Fruit fly (Drosophila melanogaster) whole organism, pupa: ENCODE data around the gene Ca-Ma2d.

Experiments used
- CG10348 ChIP-seq: fragments of 200-800 bp; sonication (Bioruptor generic); IDR thresholded peaks from 2 replicates; pipeline ENCODE4 v1.3.6; 2022; ENCODE audit warnings: missing biosample characterization, missing genetic modification characterization
- CG12605 ChIP-seq: fragments of 200-800 bp; sonication (Bioruptor generic); IDR thresholded peaks from 2 replicates; pipeline ENCODE4 v1.3.6; 2022; ENCODE audit warnings: missing biosample characterization, missing genetic modification characterization
- CG13204 ChIP-seq: fragments of 200-800 bp; sonication (Bioruptor generic); optimal IDR thresholded peaks from 2 replicates; lab custom pipeline; 2018; ENCODE audit warnings: missing biosample characterization, mild to moderate bottlenecking, missing genetic modification characterization, moderate library complexity
- CG14655 ChIP-seq: fragments of 200-800 bp; sonication (Bioruptor generic); optimal IDR thresholded peaks from 3 replicates; lab custom pipeline; 2017; ENCODE audit warnings: mild to moderate bottlenecking, missing biosample characterization, missing genetic modification reagents, missing genetic modification characterization
- CG15710 ChIP-seq: fragments of 200-800 bp; sonication (Bioruptor generic); optimal IDR thresholded peaks from 2 replicates; lab custom pipeline; 2018; ENCODE audit warnings: missing biosample characterization, mild to moderate bottlenecking, missing genetic modification characterization, moderate library complexity
- CG17806 ChIP-seq: fragments of 200-800 bp; sonication (Bioruptor generic); optimal IDR thresholded peaks from 2 replicates; lab custom pipeline; 2018; ENCODE audit warnings: missing biosample characterization, mild to moderate bottlenecking, missing genetic modification characterization, moderate library complexity
- CG32121 ChIP-seq: fragments of 200-800 bp; sonication (Bioruptor generic); IDR thresholded peaks from 2 replicates; pipeline ENCODE4 v1.3.6; 2022; ENCODE audit warnings: missing biosample characterization, missing genetic modification characterization
- CG34367 ChIP-seq: fragments of 200-800 bp; sonication (Bioruptor generic); optimal IDR thresholded peaks from 2 replicates; lab custom pipeline; 2018; ENCODE audit warnings: missing biosample characterization, mild to moderate bottlenecking, missing genetic modification characterization
- CG4496 ChIP-seq: fragments of 200-800 bp; sonication (Bioruptor generic); IDR thresholded peaks from 3 replicates; pipeline ENCODE4 v1.3.6; 2022; ENCODE audit warnings: missing biosample characterization, missing genetic modification characterization
- CG8159 ChIP-seq: fragments of 200-800 bp; sonication (Bioruptor generic); optimal IDR thresholded peaks from 3 replicates; lab custom pipeline; 2018; ENCODE audit warnings: missing biosample characterization, mild to moderate bottlenecking, missing genetic modification characterization, moderate library complexity
- CG8301 ChIP-seq: fragments of 200-800 bp; sonication (Bioruptor generic); optimal IDR thresholded peaks from 2 replicates; lab custom pipeline; 2018; ENCODE audit warnings: missing biosample characterization, mild to moderate bottlenecking, missing genetic modification characterization
- CG9948 ChIP-seq: fragments of 200-800 bp; sonication (Bioruptor generic); optimal IDR thresholded peaks from 2 replicates; lab custom pipeline; 2018; ENCODE audit warnings: missing biosample characterization, mild to moderate bottlenecking, missing genetic modification characterization, moderate library complexity
- D1 ChIP-seq: fragments of 200-800 bp; sonication (Bioruptor generic); optimal IDR thresholded peaks from 2 replicates; lab custom pipeline; 2018; ENCODE audit warnings: missing biosample characterization, mild to moderate bottlenecking, missing genetic modification characterization, moderate library complexity
- EcR ChIP-seq: fragments of 200-800 bp; sonication (Bioruptor generic); optimal IDR thresholded peaks from 3 replicates; lab custom pipeline; 2019; ENCODE audit warnings: missing biosample characterization, missing genetic modification characterization, mild to moderate bottlenecking, moderate library complexity, missing genetic modification reagents
- Ets98B ChIP-seq: fragments of 200-800 bp; sonication (Bioruptor generic); IDR thresholded peaks from 2 replicates; pipeline ENCODE4 v1.3.6; 2022; ENCODE audit warnings: missing biosample characterization, missing genetic modification characterization
- Pif1A ChIP-seq: fragments of 200-800 bp; sonication (Bioruptor generic); optimal IDR thresholded peaks from 3 replicates; lab custom pipeline; 2016; ENCODE audit warnings: missing biosample characterization, missing genetic modification characterization
- Pif1B ChIP-seq: fragments of 200-800 bp; sonication (Bioruptor generic); optimal IDR thresholded peaks from 3 replicates; lab custom pipeline; 2016; ENCODE audit warnings: missing biosample characterization, missing genetic modification characterization
- Snoo ChIP-seq: fragments of 200-800 bp; sonication (Bioruptor generic); optimal IDR thresholded peaks from 3 replicates; lab custom pipeline; 2017; ENCODE audit warnings: missing biosample characterization, mild to moderate bottlenecking, missing genetic modification characterization, inconsistent platforms
- fd96Ca ChIP-seq: fragments of 200-800 bp; sonication (Bioruptor generic); IDR thresholded peaks from 3 replicates; pipeline ENCODE4 v1.3.6; 2022; ENCODE audit warnings: missing biosample characterization, missing genetic modification characterization
- gl ChIP-seq: fragments of 200-800 bp; sonication (Bioruptor generic); optimal IDR thresholded peaks from 2 replicates; lab custom pipeline; 2018; ENCODE audit warnings: missing biosample characterization, mild to moderate bottlenecking, missing genetic modification characterization
- rn ChIP-seq: fragments of 200-800 bp; sonication (Bioruptor generic); IDR thresholded peaks from 2 replicates; pipeline ENCODE4 v1.3.6; 2022; ENCODE audit warnings: missing biosample characterization, missing genetic modification characterization

The Ca-Ma2d gene

DNA sequence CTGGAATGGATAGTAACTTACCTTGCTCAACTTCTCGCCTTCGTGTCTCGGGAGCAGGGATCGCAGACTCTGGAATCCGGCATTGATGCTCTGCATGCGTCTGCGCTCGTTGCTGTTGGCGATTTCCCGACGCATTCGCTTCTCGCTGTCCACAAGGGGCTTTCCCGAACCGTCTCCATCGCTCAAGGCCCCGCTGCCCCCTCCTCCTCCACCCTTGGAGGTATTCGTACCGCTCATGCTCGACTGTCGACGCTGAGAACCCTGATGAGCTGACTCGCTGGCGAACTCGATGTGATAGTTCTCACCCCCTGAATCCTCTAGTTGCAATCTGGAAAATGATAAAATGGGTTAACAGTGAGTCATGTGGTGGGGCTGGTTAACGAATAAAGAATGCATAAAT lies 47.6 kb downstream of the Ca-Ma2d start:
- TF ChIP-seq rn (GFP tag; lab: Robert Waterston, UW), result no peak
- TF ChIP-seq CG4496 (GFP tag; lab: Robert Waterston, UW), result 0 out of 3 replicates have a peak, but pooled peaks have one; percentile 39
- TF ChIP-seq Ets98B, result no peak
- TF ChIP-seq CG13204, result peak; percentile 80

DNA sequence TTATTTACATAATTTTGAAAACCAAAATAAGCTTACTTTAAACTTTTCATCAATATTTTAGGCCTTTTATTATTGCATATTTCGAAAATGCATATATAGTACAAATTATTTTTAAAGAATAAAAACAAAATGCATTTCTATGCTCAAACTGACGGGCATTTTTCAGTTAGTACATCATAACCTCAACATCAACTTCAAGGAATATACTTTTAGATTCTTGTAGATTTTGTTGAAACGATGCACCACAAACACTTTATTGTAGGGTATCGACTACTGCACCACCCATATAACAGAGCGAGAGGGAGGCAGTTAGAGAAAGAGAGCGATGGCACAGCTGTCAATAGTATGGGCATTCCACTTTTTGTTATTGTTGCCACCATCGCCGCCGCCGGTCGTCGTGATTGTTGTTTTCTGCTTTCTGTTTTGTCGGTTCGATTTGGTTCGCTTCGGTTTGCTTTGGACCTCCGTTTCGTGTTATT lies 48.5 kb downstream of the Ca-Ma2d start:
- TF ChIP-seq CG4496 (GFP tag; lab: Robert Waterston, UW), result peak; percentile 88
- peak; percentile 67 for TF ChIP-seq CG12605 (GFP tag; lab: Robert Waterston, UW)
- peak; percentile 88 for TF ChIP-seq Pif1A (GFP tag; lab: Kevin White, UChicago)
- peak; percentile 80 for TF ChIP-seq Pif1B (GFP tag; lab: Kevin White, UChicago)
- peak; percentile 41 for TF ChIP-seq CG13204
- peak; percentile 40; the same call in 1 of the 3 replicates for TF ChIP-seq fd96Ca (GFP tag; lab: Robert Waterston, UW)
- TF ChIP-seq CG8301 (tag; lab: Kevin White, UChicago), result peak; percentile 94
- peak; percentile 85 for TF ChIP-seq CG34367
- TF ChIP-seq CG14655, result peak; percentile 95
- TF ChIP-seq Ets98B, result peak; percentile 73
- peak; percentile 86 for TF ChIP-seq CG15710 (tag; lab: Kevin White, UChicago)
- TF ChIP-seq D1 (tag; lab: Kevin White, UChicago), result peak; percentile 92
- peak; percentile 70; the same call in 1 of the 2 replicates for TF ChIP-seq CG10348 (GFP tag; lab: Robert Waterston, UW)
- peak; percentile 89 for TF ChIP-seq CG17806 (tag; lab: Kevin White, UChicago)
- TF ChIP-seq CG9948 (tag; lab: Kevin White, UChicago), result peak; percentile 92
- peak; percentile 86 for TF ChIP-seq CG32121 (GFP tag; lab: Robert Waterston, UW)
- TF ChIP-seq gl (tag; lab: Kevin White, UChicago), result peak; percentile 57
- peak; percentile 67 for TF ChIP-seq Snoo (tag; lab: Kevin White, UChicago)
- TF ChIP-seq CG8159 (tag; lab: Kevin White, UChicago), result peak; percentile 86
- no peak for TF ChIP-seq EcR (GFP tag; lab: Kevin White, UChicago)
- peak; percentile 62 for TF ChIP-seq rn (GFP tag; lab: Robert Waterston, UW)

DNA sequence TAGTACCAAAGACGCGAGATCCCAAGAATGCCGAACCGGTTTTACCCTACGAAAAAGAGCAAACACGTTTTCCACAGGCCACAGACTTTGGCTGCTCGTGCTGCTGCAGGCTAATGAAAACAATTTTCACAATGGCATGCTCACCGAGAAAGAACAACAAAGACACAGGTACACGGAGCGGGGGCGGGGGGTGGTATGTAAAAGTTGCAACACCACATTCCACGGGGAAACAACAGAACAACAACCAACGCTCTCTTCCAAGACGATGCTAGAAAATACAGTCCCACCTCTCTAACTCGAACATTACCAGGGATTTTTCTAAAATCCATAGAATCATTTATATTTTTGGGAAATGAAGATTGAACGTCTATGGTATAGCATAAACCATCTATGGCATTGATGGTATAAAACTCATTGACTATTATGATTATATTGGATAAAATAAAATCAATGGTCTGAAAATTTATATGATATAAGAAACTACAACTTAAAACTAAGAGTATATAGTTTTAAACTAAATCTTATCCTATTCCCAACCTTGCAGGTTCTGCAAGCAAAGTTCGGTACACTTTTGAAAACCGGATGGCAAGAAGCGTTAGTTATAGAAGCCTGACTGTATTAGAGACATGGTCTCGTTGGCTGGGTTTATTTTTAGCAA lies 50.3 kb downstream of the Ca-Ma2d start:
- peak; percentile 50 for TF ChIP-seq CG17806 (tag; lab: Kevin White, UChicago)
- peak; percentile 54 for TF ChIP-seq CG8159 (tag; lab: Kevin White, UChicago)
- peak; percentile 74 for TF ChIP-seq CG8301 (tag; lab: Kevin White, UChicago)
- peak; percentile 22; the same call in 1 of the 2 replicates for TF ChIP-seq Ets98B
- TF ChIP-seq CG9948 (tag; lab: Kevin White, UChicago), result peak; percentile 61
- TF ChIP-seq Pif1B (GFP tag; lab: Kevin White, UChicago), result peak; percentile 4
- TF ChIP-seq CG12605 (GFP tag; lab: Robert Waterston, UW), result no peak
- TF ChIP-seq CG34367, result peak; percentile 28
- TF ChIP-seq CG13204, result no peak
- TF ChIP-seq fd96Ca (GFP tag; lab: Robert Waterston, UW), result no peak
- no peak for TF ChIP-seq rn (GFP tag; lab: Robert Waterston, UW)
- no peak for TF ChIP-seq Pif1A (GFP tag; lab: Kevin White, UChicago)
- TF ChIP-seq EcR (GFP tag; lab: Kevin White, UChicago), result no peak
- no peak for TF ChIP-seq CG10348 (GFP tag; lab: Robert Waterston, UW)
- TF ChIP-seq gl (tag; lab: Kevin White, UChicago), result no peak
- no peak for TF ChIP-seq Snoo (tag; lab: Kevin White, UChicago)
- peak; percentile 12 for TF ChIP-seq CG15710 (tag; lab: Kevin White, UChicago)
- no peak for TF ChIP-seq D1 (tag; lab: Kevin White, UChicago)
- peak; percentile 60; the same call in 2 of the 3 replicates for TF ChIP-seq CG4496 (GFP tag; lab: Robert Waterston, UW)
- TF ChIP-seq CG14655, result peak; percentile 81
- TF ChIP-seq CG32121 (GFP tag; lab: Robert Waterston, UW), result no peak

DNA sequence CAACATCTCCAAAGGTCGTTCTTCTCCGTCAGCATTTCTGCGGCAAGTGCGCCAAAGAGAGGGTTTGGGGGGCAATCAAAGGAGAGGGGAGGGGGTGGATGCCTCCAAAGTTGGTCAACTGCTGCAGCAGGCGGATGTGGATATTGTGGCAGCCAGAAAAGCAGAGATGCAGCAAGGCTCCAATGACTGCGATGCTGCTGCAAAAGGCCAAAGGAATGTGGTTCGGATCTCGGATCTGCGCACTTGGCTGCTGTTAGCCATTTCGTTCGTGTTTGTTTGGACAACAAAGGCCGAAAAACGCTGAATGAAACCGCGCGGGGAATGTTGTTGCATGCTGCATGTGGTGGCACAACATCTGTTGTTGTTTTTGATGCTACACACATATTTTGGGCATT lies 50.8 kb downstream of the Ca-Ma2d start:
- TF ChIP-seq CG14655, result no peak
- TF ChIP-seq rn (GFP tag; lab: Robert Waterston, UW), result no peak
- no peak for TF ChIP-seq CG9948 (tag; lab: Kevin White, UChicago)
- TF ChIP-seq CG13204, result no peak
- TF ChIP-seq D1 (tag; lab: Kevin White, UChicago), result no peak
- 0 out of 3 replicates have a peak, but pooled peaks have one; percentile 20 for TF ChIP-seq CG4496 (GFP tag; lab: Robert Waterston, UW)
- TF ChIP-seq CG8301 (tag; lab: Kevin White, UChicago), result no peak
- 0 out of 2 replicates have a peak, but pooled peaks have one; percentile 2 for TF ChIP-seq Ets98B
- no peak for TF ChIP-seq CG32121 (GFP tag; lab: Robert Waterston, UW)
- no peak for TF ChIP-seq CG15710 (tag; lab: Kevin White, UChicago)
- no peak for TF ChIP-seq CG10348 (GFP tag; lab: Robert Waterston, UW)
- TF ChIP-seq CG12605 (GFP tag; lab: Robert Waterston, UW), result no peak
- peak; percentile 11 for TF ChIP-seq EcR (GFP tag; lab: Kevin White, UChicago)
- TF ChIP-seq gl (tag; lab: Kevin White, UChicago), result no peak
- no peak for TF ChIP-seq CG17806 (tag; lab: Kevin White, UChicago)
- no peak for TF ChIP-seq Pif1B (GFP tag; lab: Kevin White, UChicago)
- no peak for TF ChIP-seq Pif1A (GFP tag; lab: Kevin White, UChicago)
- no peak for TF ChIP-seq Snoo (tag; lab: Kevin White, UChicago)
- no peak for TF ChIP-seq CG34367
- 0 out of 3 replicates have a peak, but pooled peaks have one; percentile 30 for TF ChIP-seq fd96Ca (GFP tag; lab: Robert Waterston, UW)
- no peak for TF ChIP-seq CG8159 (tag; lab: Kevin White, UChicago)

DNA sequence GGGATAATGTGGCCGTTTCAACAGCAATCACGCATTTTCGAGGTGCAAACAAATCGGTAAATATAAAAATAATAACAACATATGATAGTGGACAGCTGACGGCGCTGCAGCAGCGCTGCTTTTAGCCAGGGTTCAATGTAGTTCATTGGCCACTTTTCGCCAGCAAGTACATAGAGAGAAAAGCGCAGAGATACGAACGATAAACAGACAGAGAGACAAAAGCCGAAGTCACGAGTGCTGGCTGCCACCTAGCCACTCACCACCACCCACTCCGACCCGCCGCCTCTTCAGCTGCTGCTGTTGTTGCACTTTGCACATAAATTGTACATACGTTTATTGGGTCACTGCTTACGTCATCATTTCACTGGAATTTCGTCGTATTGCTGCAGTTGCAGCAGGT lies 51.6 kb downstream of the Ca-Ma2d start:
- TF ChIP-seq CG34367 (no peak), CG32121 (GFP tag; lab: Robert Waterston, UW) (peak; percentile 36; the same call in 1 of the 2 replicates), fd96Ca (GFP tag; lab: Robert Waterston, UW) (peak; percentile 50; the same call in 1 of the 3 replicates), CG8301 (tag; lab: Kevin White, UChicago) (no peak), Snoo (tag; lab: Kevin White, UChicago) (no peak), EcR (GFP tag; lab: Kevin White, UChicago) (peak; percentile 79), gl (tag; lab: Kevin White, UChicago) (no peak), CG12605 (GFP tag; lab: Robert Waterston, UW) (0 out of 2 replicates have a peak, but pooled peaks have one; percentile 22)
